Worm (Caenorhabditis elegans) whole organism, young adult: ENCODE data around the gene nlp-25.

Experiments
- B0336.3 ChIP-seq: fragments of 200-800 bp; sonication (Bioruptor generic); IDR thresholded peaks from 2 replicates; pipeline ENCODE4 v1.3.6; 2022; ENCODE audit warnings: missing genetic modification characterization, missing compliant biosample characterization
- C06A6.2 ChIP-seq: fragments of 200-800 bp; sonication (Bioruptor generic); conservative IDR thresholded peaks from 2 replicates; pipeline ENCODE4 v1.3.6; 2022; ENCODE audit warnings: missing genetic modification characterization, missing compliant biosample characterization
- D2030.7 ChIP-seq: fragments of 200-800 bp; sonication (Bioruptor generic); IDR thresholded peaks from 2 replicates; pipeline ENCODE4 v1.3.6; 2022; ENCODE audit warnings: missing genetic modification reagents, missing genetic modification characterization, missing compliant biosample characterization
- F33H1.4 ChIP-seq: fragments of 200-800 bp; sonication (Bioruptor generic); IDR thresholded peaks from 2 replicates; pipeline ENCODE4 v1.3.6; 2022; ENCODE audit warnings: missing genetic modification reagents, missing genetic modification characterization, missing compliant biosample characterization
- F37B4.10 ChIP-seq: fragments of 200-800 bp; sonication (Bioruptor generic); IDR thresholded peaks from 2 replicates; pipeline ENCODE4 v1.3.6; 2022; ENCODE audit warnings: missing genetic modification characterization, missing compliant biosample characterization
- F49E8.2 ChIP-seq: sonication (generic microtip); optimal IDR thresholded peaks from 3 replicates; lab custom pipeline; 2017; ENCODE audit warnings: missing genetic modification characterization, mild to moderate bottlenecking, missing compliant biosample characterization, antibody characterized with exemption, moderate library complexity; ENCODE audit not compliant: insufficient read depth
- F55B11.4 ChIP-seq: sonication (generic microtip); optimal IDR thresholded peaks from 2 replicates; lab custom pipeline; 2016; ENCODE audit warnings: missing compliant biosample characterization, missing genetic modification characterization, borderline replicate concordance; ENCODE audit not compliant: insufficient read depth
- K11D2.4 ChIP-seq: fragments of 200-800 bp; sonication (Bioruptor generic); IDR thresholded peaks from 2 replicates; pipeline ENCODE4 v1.3.6; 2022; ENCODE audit warnings: missing genetic modification reagents, missing genetic modification characterization, missing compliant biosample characterization
- Y56A3A.18 ChIP-seq: fragments of 200-800 bp; sonication (Bioruptor generic); IDR thresholded peaks from 2 replicates; pipeline ENCODE4 v1.3.6; 2022; ENCODE audit warnings: missing genetic modification reagents, missing genetic modification characterization, missing compliant biosample characterization
- ZK185.1 ChIP-seq: sonication (generic microtip); optimal IDR thresholded peaks from 2 replicates; lab custom pipeline; 2016; ENCODE audit warnings: mild to moderate bottlenecking, missing genetic modification characterization, missing compliant biosample characterization; ENCODE audit not compliant: poor library complexity, severe bottlenecking
- ama-1 ChIP-seq, 3 experiments: fragments of 150-350 bp in 1 of 3; sonication (generic microtip) in 2 of 3; optimal IDR thresholded peaks; 2 replicates each; lab custom pipeline; 2014 to 2018; ENCODE audit warnings: missing biosample characterization in 2 of 3, missing genetic modification characterization in 2 of 3, missing genetic modification reagents in 2 of 3
- attf-3 ChIP-seq: fragments of 200-800 bp; sonication (Bioruptor generic); conservative IDR thresholded peaks from 2 replicates; pipeline ENCODE4 v1.3.6; 2022; ENCODE audit warnings: missing genetic modification reagents, missing genetic modification characterization, missing compliant biosample characterization
- bed-2 ChIP-seq: fragments of 200-800 bp; sonication (Bioruptor generic); IDR thresholded peaks from 2 replicates; pipeline ENCODE4 v1.3.6; 2022; ENCODE audit warnings: missing genetic modification reagents, missing genetic modification characterization, missing compliant biosample characterization
- cebp-1 ChIP-seq, 2 experiments: fragments of 200-800 bp in 1 of 2; sonication (Bioruptor generic) in 1 of 2; sonication (generic microtip) in 1 of 2; IDR thresholded peaks in 1 of 2; optimal IDR thresholded peaks in 1 of 2; 2 replicates each; pipeline versions ENCODE4 v1.3.6 to Lab custom; 2017 to 2022; ENCODE audit warnings: missing compliant biosample characterization in 2 of 2, missing genetic modification characterization in 2 of 2, mild to moderate bottlenecking in 1 of 2, missing genetic modification reagents in 1 of 2, moderate library complexity in 1 of 2
- ceh-100 ChIP-seq: fragments of 200-800 bp; sonication (Bioruptor generic); IDR thresholded peaks from 2 replicates; pipeline ENCODE4 v1.3.6; 2022; ENCODE audit warnings: missing genetic modification reagents, missing genetic modification characterization, missing compliant biosample characterization
- ceh-40 ChIP-seq: fragments of 200-800 bp; sonication (Bioruptor generic); IDR thresholded peaks from 2 replicates; pipeline ENCODE4 v1.3.6; 2022; ENCODE audit warnings: missing genetic modification characterization, missing compliant biosample characterization
- ceh-91 ChIP-seq: fragments of 200-800 bp; sonication (Bioruptor generic); IDR thresholded peaks from 2 replicates; pipeline ENCODE4 v1.3.6; 2022; ENCODE audit warnings: missing genetic modification reagents, missing genetic modification characterization, missing compliant biosample characterization
- dpff-1 ChIP-seq: sonication (generic microtip); optimal IDR thresholded peaks from 2 replicates; lab custom pipeline; 2017; ENCODE audit warnings: mild to moderate bottlenecking, missing genetic modification characterization, missing compliant biosample characterization
- dpl-1 ChIP-seq: fragments of 150-350 bp; optimal IDR thresholded peaks from 2 replicates; lab custom pipeline; 2014; ENCODE audit warnings: missing biosample characterization, missing genetic modification reagents, missing genetic modification characterization
- efl-1 ChIP-seq: fragments of 150-350 bp; optimal IDR thresholded peaks from 2 replicates; lab custom pipeline; 2014; ENCODE audit warnings: missing biosample characterization, missing genetic modification reagents, missing genetic modification characterization
- egl-18 ChIP-seq: fragments of 200-800 bp; sonication (Bioruptor generic); IDR thresholded peaks from 2 replicates; pipeline ENCODE4 v1.3.6; 2022; ENCODE audit warnings: missing genetic modification reagents, missing genetic modification characterization, missing compliant biosample characterization
- egl-44 ChIP-seq: fragments of 200-800 bp; sonication (Bioruptor generic); IDR thresholded peaks from 2 replicates; pipeline ENCODE4 v1.3.6; 2022; ENCODE audit warnings: missing genetic modification reagents, missing genetic modification characterization, missing compliant biosample characterization
- ekl-4 ChIP-seq: fragments of 200-800 bp; sonication (Bioruptor generic); IDR thresholded peaks from 2 replicates; pipeline ENCODE4 v1.3.6; 2022; ENCODE audit warnings: missing genetic modification reagents, missing genetic modification characterization, missing compliant biosample characterization
- fkh-3 ChIP-seq: sonication (generic microtip); optimal IDR thresholded peaks from 2 replicates; lab custom pipeline; 2016; ENCODE audit warnings: mild to moderate bottlenecking, missing genetic modification characterization, missing compliant biosample characterization
- gei-17 ChIP-seq: fragments of 200-800 bp; sonication (Bioruptor generic); optimal IDR thresholded peaks from 2 replicates; lab custom pipeline; 2018; ENCODE audit warnings: mild to moderate bottlenecking, missing genetic modification characterization, missing compliant biosample characterization
- hmg-1.2 ChIP-seq: fragments of 200-800 bp; sonication (Bioruptor generic); IDR thresholded peaks from 2 replicates; pipeline ENCODE4 v1.3.6; 2022; ENCODE audit warnings: missing genetic modification reagents, missing genetic modification characterization, missing compliant biosample characterization
- hrde-1 ChIP-seq: sonication (generic microtip); optimal IDR thresholded peaks from 2 replicates; lab custom pipeline; 2016; ENCODE audit warnings: missing genetic modification characterization, mild to moderate bottlenecking, missing compliant biosample characterization, moderate library complexity, missing genotype, missing genetic modification reagents, borderline replicate concordance
- lag-1 ChIP-seq: fragments of 200-800 bp; sonication (Bioruptor generic); IDR thresholded peaks from 2 replicates; pipeline ENCODE4 v1.3.6; 2022; ENCODE audit warnings: missing genetic modification reagents, missing genetic modification characterization, missing compliant biosample characterization
- lin-26 ChIP-seq: fragments of 200-800 bp; sonication (Bioruptor generic); IDR thresholded peaks from 2 replicates; pipeline ENCODE4 v1.3.6; 2022; ENCODE audit warnings: missing genetic modification reagents, missing genetic modification characterization, missing compliant biosample characterization
- lin-40 ChIP-seq: sonication (generic microtip); optimal IDR thresholded peaks from 2 replicates; lab custom pipeline; 2016; ENCODE audit warnings: missing genetic modification characterization, mild to moderate bottlenecking, missing compliant biosample characterization, missing genotype, missing genetic modification reagents
- lin-54 ChIP-seq: fragments of 200-800 bp; sonication (Bioruptor generic); optimal IDR thresholded peaks from 2 replicates; lab custom pipeline; 2018; ENCODE audit warnings: mild to moderate bottlenecking, missing genetic modification characterization, missing compliant biosample characterization
- lir-1 ChIP-seq: fragments of 200-800 bp; sonication (Bioruptor generic); conservative IDR thresholded peaks from 2 replicates; pipeline ENCODE4 v1.3.6; 2022; ENCODE audit warnings: missing genetic modification reagents, missing genetic modification characterization, missing compliant biosample characterization
- lsl-1 ChIP-seq: fragments of 200-800 bp; sonication (Bioruptor generic); optimal IDR thresholded peaks from 2 replicates; lab custom pipeline; 2018; ENCODE audit warnings: mild to moderate bottlenecking, missing genetic modification characterization, moderate library complexity, missing compliant biosample characterization
- madf-6 ChIP-seq: fragments of 200-800 bp; sonication (Bioruptor generic); IDR thresholded peaks from 2 replicates; pipeline ENCODE4 v1.3.6; 2022; ENCODE audit warnings: missing genetic modification reagents, missing genetic modification characterization, missing compliant biosample characterization
- madf-8 ChIP-seq: fragments of 200-800 bp; sonication (Bioruptor generic); conservative IDR thresholded peaks from 2 replicates; pipeline ENCODE4 v1.3.6; 2022; ENCODE audit warnings: missing genetic modification reagents, missing genetic modification characterization, missing compliant biosample characterization
- mcd-1 ChIP-seq: fragments of 200-800 bp; sonication (Bioruptor generic); IDR thresholded peaks from 2 replicates; pipeline ENCODE4 v1.3.6; 2022; ENCODE audit warnings: missing genetic modification reagents, missing genetic modification characterization, missing compliant biosample characterization
- mel-28 ChIP-seq: sonication (generic microtip); optimal IDR thresholded peaks from 2 replicates; lab custom pipeline; 2016; ENCODE audit warnings: borderline replicate concordance, mild to moderate bottlenecking, missing genetic modification characterization, missing compliant biosample characterization
- nfya-1 ChIP-seq: sonication (generic microtip); optimal IDR thresholded peaks from 2 replicates; lab custom pipeline; 2017; ENCODE audit warnings: antibody characterized with exemption, missing compliant biosample characterization, missing genetic modification characterization, borderline replicate concordance; ENCODE audit not compliant: insufficient read depth
- nhr-90 ChIP-seq: sonication (generic microtip); optimal IDR thresholded peaks from 2 replicates; lab custom pipeline; 2016; ENCODE audit warnings: missing genotype, mild to moderate bottlenecking, missing genetic modification characterization, missing compliant biosample characterization
- pha-4 ChIP-seq: fragments of 150-350 bp; sonication (generic microtip); optimal IDR thresholded peaks from 2 replicates; lab custom pipeline; 2014; ENCODE audit warnings: missing biosample characterization, missing genetic modification reagents, missing genetic modification characterization
- snpc-1.3 ChIP-seq: sonication (generic microtip); optimal IDR thresholded peaks from 2 replicates; lab custom pipeline; 2017; ENCODE audit warnings: missing genetic modification characterization, mild to moderate bottlenecking, missing compliant biosample characterization, antibody characterized with exemption, moderate library complexity, missing genotype, missing genetic modification reagents; ENCODE audit not compliant: insufficient read depth
- snpc-3.4 ChIP-seq: sonication (generic microtip); optimal IDR thresholded peaks from 2 replicates; lab custom pipeline; 2017; ENCODE audit warnings: missing genetic modification characterization, mild to moderate bottlenecking, missing compliant biosample characterization, antibody characterized with exemption, moderate library complexity, missing genotype, missing genetic modification reagents
- unc-62 ChIP-seq: fragments of 150-350 bp; optimal IDR thresholded peaks from 2 replicates; lab custom pipeline; 2014; ENCODE audit warnings: missing biosample characterization, missing genetic modification reagents, missing genetic modification characterization
- xnd-1 ChIP-seq: sonication (generic microtip); optimal IDR thresholded peaks from 2 replicates; lab custom pipeline; 2016; ENCODE audit warnings: missing genotype, missing genetic modification reagents, missing genetic modification characterization, missing compliant biosample characterization
- zim-3 ChIP-seq: sonication (generic microtip); optimal IDR thresholded peaks from 2 replicates; lab custom pipeline; 2017; ENCODE audit warnings: mild to moderate bottlenecking, missing genetic modification characterization, moderate library complexity, missing compliant biosample characterization
- ztf-22 ChIP-seq: fragments of 200-800 bp; sonication (Bioruptor generic); optimal IDR thresholded peaks from 2 replicates; lab custom pipeline; 2018; ENCODE audit warnings: mild to moderate bottlenecking, missing genetic modification characterization, moderate library complexity, missing compliant biosample characterization

Gene nlp-25

DNA sequence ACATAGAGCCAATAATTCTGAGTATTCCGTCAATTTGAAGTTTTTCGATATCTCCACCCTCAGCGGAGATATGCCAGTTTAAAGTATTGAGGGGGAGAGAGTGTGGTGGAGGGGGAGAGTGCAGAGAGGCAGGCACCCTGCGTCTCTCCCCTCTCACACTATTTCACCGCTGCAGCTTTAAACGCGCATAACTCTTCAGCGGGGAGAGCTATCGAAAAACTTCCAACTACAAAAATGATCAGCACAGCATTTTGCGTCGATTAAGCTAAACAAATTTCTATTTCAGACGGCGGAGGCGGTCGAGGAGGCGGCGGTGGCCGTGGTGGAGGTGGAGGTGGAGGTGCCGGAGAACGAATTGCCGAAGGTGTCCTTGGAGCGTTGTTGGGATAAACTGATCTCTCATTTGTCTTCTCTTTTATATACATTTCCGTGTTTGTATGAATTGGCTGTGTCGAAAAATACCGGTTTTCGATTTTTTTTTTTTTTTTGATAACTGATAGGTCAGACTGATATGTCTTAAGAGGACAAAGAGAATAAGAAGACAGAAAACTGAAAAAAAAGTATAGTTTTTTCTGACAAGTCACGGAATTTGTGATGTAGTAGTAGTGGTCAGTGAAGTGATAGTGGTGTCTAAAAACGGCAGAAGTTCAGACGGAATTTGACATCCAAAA, 5.8 kb downstream of the nlp-25 start (continued):
- TF ChIP-seq xnd-1 (no peak), ceh-100 (no peak), ama-1 (optimal IDR thresholded peaks at IDR 0.05; lab: Kevin White, UChicago) (no peak), ama-1 (GFP tag; optimal IDR thresholded peaks at IDR 0.05; lab: Kevin White, UChicago) (no peak), lag-1 (GFP tag; lab: Robert Waterston, UW) (no peak), snpc-1.3 (no peak), attf-3 (no peak), madf-8 (GFP tag; lab: Robert Waterston, UW) (no peak), cebp-1 (GFP tag; IDR thresholded peaks at IDR 0.05; lab: Robert Waterston, UW) (no peak), cebp-1 (tag; optimal IDR thresholded peaks at IDR 0.05; lab: Kevin White, UChicago) (no peak), gei-17 (GFP tag; lab: Kevin White, UChicago) (no peak), efl-1 (GFP tag; lab: Kevin White, UChicago) (no peak), dpff-1 (tag; lab: Kevin White, UChicago) (no peak), lin-54 (GFP tag; lab: Kevin White, UChicago) (no peak), lir-1 (no peak), egl-18 (GFP tag; lab: Robert Waterston, UW) (no peak), ekl-4 (no peak), ceh-40 (GFP tag; lab: Robert Waterston, UW) (no peak), madf-6 (0 out of 2 replicates have a peak, but pooled peaks have one; percentile 31), ZK185.1 (tag; lab: Kevin White, UChicago) (no peak), F55B11.4 (tag; lab: Kevin White, UChicago) (no peak), bed-2 (GFP tag; lab: Robert Waterston, UW) (no peak), F37B4.10 (no peak), Y56A3A.18 (GFP tag; lab: Robert Waterston, UW) (no peak), snpc-3.4 (tag; lab: Kevin White, UChicago) (no peak), dpl-1 (GFP tag; lab: Kevin White, UChicago) (no peak), mel-28 (no peak), lin-40 (peak; percentile 19), zim-3 (tag; lab: Kevin White, UChicago) (no peak), fkh-3 (no peak), D2030.7 (no peak), lsl-1 (GFP tag; lab: Kevin White, UChicago) (no peak), C06A6.2 (GFP tag; lab: Robert Waterston, UW) (no peak), unc-62 (GFP tag; lab: Kevin White, UChicago) (no peak), K11D2.4 (GFP tag; lab: Robert Waterston, UW) (0 out of 2 replicates have a peak, but pooled peaks have one; percentile 40), F49E8.2 (no peak), egl-44 (GFP tag; lab: Robert Waterston, UW) (no peak), B0336.3 (GFP tag; lab: Robert Waterston, UW) (no peak), pha-4 (tag; lab: Kevin White, UChicago) (no peak), hrde-1 (tag; lab: Kevin White, UChicago) (no peak), hmg-1.2 (peak; percentile 79), ztf-22 (GFP tag; lab: Kevin White, UChicago) (no peak), nhr-90 (tag; lab: Kevin White, UChicago) (no peak), nfya-1 (tag; lab: Kevin White, UChicago) (no peak), mcd-1 (0 out of 2 replicates have a peak, but pooled peaks have one; percentile 11), ceh-91 (GFP tag; lab: Robert Waterston, UW) (no peak), F33H1.4 (GFP tag; lab: Robert Waterston, UW) (no peak), lin-26 (GFP tag; lab: Robert Waterston, UW) (no peak)
